Worm (Caenorhabditis elegans): ENCODE results near the gene rif-1.1.

- TF ChIP-seq tbx-37 (GFP tag; conservative IDR thresholded peaks at IDR 0.05) (no peak), tra-4 (tag; optimal IDR thresholded peaks at IDR 0.05) (no peak), hmg-4 (GFP tag; optimal IDR thresholded peaks at IDR 0.05) (no peak), hnd-1 (tag; optimal IDR thresholded peaks at IDR 0.05) (no peak), ama-1 (optimal IDR thresholded peaks at IDR 0.05) (no peak)
Observed at ce11 chrIV:17413343-17413742, 47.7 kb downstream of the rif-1.1 start.

Measured in whole organism, early embryonic.